Fruit fly (Drosophila melanogaster) whole organism, embryonic: Measurements from ENCODE around the gene CG11920.

ENCODE experiments used
- CG10209 ChIP-seq: fragments of 200-800 bp; sonication (Bioruptor generic); optimal IDR thresholded peaks from 3 replicates; lab custom pipeline; 2017; ENCODE audit warnings: missing biosample characterization, mild to moderate bottlenecking, missing genetic modification characterization, missing genetic modification reagents
- CG18599 ChIP-seq: fragments of 200-800 bp; sonication (Bioruptor generic); optimal IDR thresholded peaks from 3 replicates; lab custom pipeline; 2017; ENCODE audit warnings: missing biosample characterization, missing genetic modification characterization, mild to moderate bottlenecking, moderate library complexity, missing genetic modification reagents
- CG2116 ChIP-seq: fragments of 200-800 bp; sonication (Bioruptor generic); optimal IDR thresholded peaks from 3 replicates; lab custom pipeline; 2018; ENCODE audit warnings: missing biosample characterization, mild to moderate bottlenecking, missing genetic modification characterization
- CG31441 ChIP-seq: fragments of 200-800 bp; sonication (Bioruptor generic); IDR thresholded peaks from 2 replicates; pipeline ENCODE4 v1.3.6; 2022; ENCODE audit warnings: missing biosample characterization, missing genetic modification characterization
- CG7556 ChIP-seq: fragments of 200-800 bp; sonication (Bioruptor generic); optimal IDR thresholded peaks from 2 replicates; lab custom pipeline; 2017; ENCODE audit warnings: missing biosample characterization, mild to moderate bottlenecking, missing genetic modification characterization
- CG9437 ChIP-seq: fragments of 200-800 bp; sonication (Bioruptor generic); optimal IDR thresholded peaks from 2 replicates; lab custom pipeline; 2018; ENCODE audit warnings: missing biosample characterization, mild to moderate bottlenecking, missing genetic modification characterization
- Dll ChIP-seq: fragments of 200-800 bp; sonication (Bioruptor generic); IDR thresholded peaks from 4 replicates; pipeline ENCODE4 v1.3.6; 2022; ENCODE audit warnings: missing biosample characterization, missing genetic modification characterization; ENCODE audit not compliant: partially characterized antibody
- so ChIP-seq: fragments of 200-800 bp; sonication (Bioruptor generic); IDR thresholded peaks from 3 replicates; pipeline ENCODE4 v1.3.6; 2022; ENCODE audit warnings: missing biosample characterization, missing genetic modification characterization
- tap ChIP-seq: fragments of 200-800 bp; optimal IDR thresholded peaks from 3 replicates; lab custom pipeline; 2019; ENCODE audit warnings: missing biosample characterization, mild to moderate bottlenecking, missing genetic modification characterization, moderate library complexity

DNA sequence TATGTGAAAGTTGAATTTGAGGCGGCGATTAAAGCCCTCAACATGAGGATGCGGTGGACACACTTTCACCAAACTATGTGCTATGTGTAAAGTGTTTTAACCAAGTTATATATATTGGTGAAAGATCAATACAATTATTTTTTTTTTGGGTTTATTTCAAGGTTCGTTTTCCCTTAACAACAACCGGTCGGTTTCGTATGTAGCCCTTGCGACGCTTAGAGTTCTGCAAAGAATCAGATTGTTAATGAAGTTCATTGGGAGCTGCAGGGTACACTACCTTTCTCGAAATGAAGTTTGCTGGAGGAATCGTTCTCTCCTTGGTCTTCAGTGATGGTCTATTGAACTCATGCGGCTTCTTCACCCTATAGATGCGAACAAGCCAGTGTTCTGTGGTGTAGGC lies 7.8 kb upstream of the CG11920 start:
- TF ChIP-seq CG18599 (no peak), tap (no peak), CG10209 (GFP tag; lab: Kevin White, UChicago) (no peak), CG7556 (GFP tag; lab: Kevin White, UChicago) (no peak), CG31441 (GFP tag; lab: Robert Waterston, UW) (no peak), CG2116 (GFP tag; lab: Kevin White, UChicago) (no peak), Dll (no peak), CG9437 (GFP tag; lab: Kevin White, UChicago) (no peak), so (GFP tag; lab: Robert Waterston, UW) (no peak)
